Worm (Caenorhabditis elegans): ENCODE results near the gene F53G2.2.

Gene F53G2.2

DNA sequence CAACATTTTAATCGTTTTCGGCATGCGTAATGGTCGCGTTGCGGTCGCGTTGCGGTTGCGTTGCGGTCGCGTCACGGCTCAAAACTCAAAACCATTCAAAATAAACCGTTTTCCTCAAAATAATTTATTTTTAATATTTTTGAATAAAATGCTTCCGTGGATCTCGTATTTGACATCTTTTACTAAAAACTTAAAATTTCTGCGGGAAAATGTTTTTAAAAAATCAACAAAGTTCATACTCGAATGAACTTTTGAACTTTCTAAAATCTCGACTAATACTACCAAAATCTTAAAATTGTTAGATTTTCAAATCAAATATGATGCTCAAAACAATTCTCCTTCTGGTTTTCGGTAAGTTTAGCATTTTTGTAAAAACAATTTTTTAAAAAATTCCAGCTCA, at the start of gene F53G2.2:
F53G2.2 (plus strand) TSS at position 301 of the 400 bp plus-strand sequence.
- no peak for TF ChIP-seq ceh-6 (GFP tag; optimal IDR thresholded peaks at IDR 0.05)
- TF ChIP-seq sox-4 (tag; optimal IDR thresholded peaks at IDR 0.05) = no peak
- no peak for TF ChIP-seq pha-2 (tag; optimal IDR thresholded peaks at IDR 0.05)
- no peak for TF ChIP-seq Y22D7AL.16 (tag; optimal IDR thresholded peaks at IDR 0.05)
- TF ChIP-seq pag-3 (tag; optimal IDR thresholded peaks at IDR 0.05; ENCODE audit: borderline replicate concordance) = no peak
- no peak for TF ChIP-seq gmeb-2 (tag; optimal IDR thresholded peaks at IDR 0.05)
- TF ChIP-seq nfya-1 (tag; optimal IDR thresholded peaks at IDR 0.05) = no peak
- no peak for TF ChIP-seq T23F11.4 (GFP tag; optimal IDR thresholded peaks at IDR 0.05)
- no peak for TF ChIP-seq ceh-22 (tag; optimal IDR thresholded peaks at IDR 0.05)
- no peak for TF ChIP-seq tbx-7 (tag; optimal IDR thresholded peaks at IDR 0.05)
- TF ChIP-seq K09A11.1 (tag; optimal IDR thresholded peaks at IDR 0.05; ENCODE audit: insufficient read depth) = no peak
- no peak for TF ChIP-seq unc-3 (GFP tag; conservative IDR thresholded peaks at IDR 0.05)
- no peak for TF ChIP-seq unc-3 (tag; optimal IDR thresholded peaks at IDR 0.05)

DNA sequence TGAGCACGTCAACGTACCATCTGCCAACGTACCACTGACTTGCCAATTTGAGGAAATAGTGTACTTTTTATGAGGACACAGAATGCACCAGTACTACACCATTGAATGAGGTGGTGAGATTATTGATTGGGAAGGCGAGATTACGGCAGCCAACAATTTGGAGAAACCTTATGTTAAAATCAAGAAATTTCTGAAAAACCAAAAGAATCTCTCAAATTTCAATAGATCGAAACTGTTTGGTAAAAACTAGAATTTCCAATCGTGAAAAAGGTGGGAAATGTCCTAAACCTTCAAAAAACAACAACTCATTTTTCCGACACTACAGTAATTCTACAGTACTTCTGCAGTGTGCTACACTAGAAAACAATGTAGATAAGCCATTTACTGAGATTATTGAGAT, 49.7 kb upstream of the F53G2.2 start, which contains the start of gene ceh-86:
ceh-86 (minus strand) TSS at position 101 of the 400 bp plus-strand sequence.
- TF ChIP-seq elt-4 (tag; optimal IDR thresholded peaks at IDR 0.05) (no peak), tbx-2 (tag; optimal IDR thresholded peaks at IDR 0.05) (no peak), ceh-48 (tag; optimal IDR thresholded peaks at IDR 0.05) (peak; percentile 55), unc-3 (GFP tag; conservative IDR thresholded peaks at IDR 0.05) (no peak), unc-3 (tag; optimal IDR thresholded peaks at IDR 0.05) (no peak), pat-9 (tag; optimal IDR thresholded peaks at IDR 0.05) (no peak), tbx-7 (tag; optimal IDR thresholded peaks at IDR 0.05) (no peak), sdc-2 (tag; optimal IDR thresholded peaks at IDR 0.05) (no peak), ceh-31 (tag; optimal IDR thresholded peaks at IDR 0.05) (no peak), pha-2 (tag; optimal IDR thresholded peaks at IDR 0.05) (no peak)

DNA sequence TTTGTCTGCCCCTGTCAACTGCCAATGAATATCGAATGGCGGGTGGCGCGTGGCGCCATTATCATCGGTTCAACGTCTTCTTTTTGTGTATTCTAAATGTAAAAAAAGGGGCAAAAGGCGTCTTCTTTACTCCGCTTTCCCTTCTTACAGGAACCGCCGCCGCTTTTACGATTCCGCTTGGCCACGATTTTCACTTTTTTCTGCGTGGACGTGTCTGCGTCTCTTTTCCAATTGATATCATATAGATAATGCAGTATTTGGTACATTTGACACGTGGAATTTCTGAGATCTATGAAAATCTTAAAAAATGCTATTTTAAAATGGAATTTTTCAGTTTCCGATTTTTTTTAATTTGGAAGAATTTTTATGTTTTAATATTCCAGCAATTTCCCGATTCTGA, 46.2 kb upstream of the F53G2.2 start:
- TF ChIP-seq syd-9 (tag; optimal IDR thresholded peaks at IDR 0.05) = no peak

DNA sequence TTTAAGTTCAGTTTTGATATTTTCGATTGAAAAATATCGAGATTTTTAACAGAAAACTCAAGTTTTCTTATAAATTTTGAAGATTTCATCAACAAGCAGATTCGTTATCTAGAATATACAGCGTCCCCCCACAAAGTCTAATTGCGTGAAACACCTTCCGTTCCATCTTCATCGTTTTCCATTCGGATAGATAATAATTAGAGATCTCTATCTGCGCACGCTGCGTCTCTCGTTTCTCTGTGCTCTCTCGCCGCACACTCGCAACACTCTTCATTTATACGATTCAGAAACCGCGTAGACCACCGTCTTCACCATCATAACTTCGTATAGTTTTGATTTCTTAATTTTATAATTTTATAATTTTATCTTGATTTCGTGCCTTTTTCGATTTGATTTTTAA, 45.0 kb upstream of the F53G2.2 start:
- no peak for TF ChIP-seq ceh-6 (GFP tag; optimal IDR thresholded peaks at IDR 0.05)
- peak; percentile 95 for TF ChIP-seq rnt-1 (tag; optimal IDR thresholded peaks at IDR 0.05)

DNA sequence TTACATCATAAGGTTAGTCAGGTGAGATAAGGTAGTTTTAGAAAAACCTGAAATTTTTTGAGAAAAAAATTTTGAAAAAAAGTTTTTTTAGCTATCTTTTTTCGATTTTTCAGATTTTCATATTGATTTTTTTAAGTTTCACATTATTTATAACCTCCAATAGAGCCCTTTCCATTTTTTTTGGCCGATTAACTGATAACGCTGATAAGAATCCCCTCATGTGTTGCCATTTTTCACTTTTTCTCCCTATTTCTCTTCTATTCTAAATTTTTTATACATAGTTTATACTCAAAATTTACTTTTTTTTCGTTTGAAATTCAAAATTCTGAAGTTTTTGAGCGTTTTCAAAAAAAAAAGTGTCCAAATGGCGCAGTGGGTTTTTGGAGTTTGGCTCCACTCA, 43.5 kb upstream of the F53G2.2 start:
- TF ChIP-seq elt-2 (tag; optimal IDR thresholded peaks at IDR 0.05) (peak; percentile 11), dve-1 (tag; optimal IDR thresholded peaks at IDR 0.05) (no peak), hlh-6 (tag; optimal IDR thresholded peaks at IDR 0.05) (no peak), C08G9.2 (tag; optimal IDR thresholded peaks at IDR 0.05) (no peak), mec-3 (tag; optimal IDR thresholded peaks at IDR 0.05; ENCODE audit: borderline replicate concordance) (no peak), nfya-1 (tag; optimal IDR thresholded peaks at IDR 0.05) (no peak)

DNA sequence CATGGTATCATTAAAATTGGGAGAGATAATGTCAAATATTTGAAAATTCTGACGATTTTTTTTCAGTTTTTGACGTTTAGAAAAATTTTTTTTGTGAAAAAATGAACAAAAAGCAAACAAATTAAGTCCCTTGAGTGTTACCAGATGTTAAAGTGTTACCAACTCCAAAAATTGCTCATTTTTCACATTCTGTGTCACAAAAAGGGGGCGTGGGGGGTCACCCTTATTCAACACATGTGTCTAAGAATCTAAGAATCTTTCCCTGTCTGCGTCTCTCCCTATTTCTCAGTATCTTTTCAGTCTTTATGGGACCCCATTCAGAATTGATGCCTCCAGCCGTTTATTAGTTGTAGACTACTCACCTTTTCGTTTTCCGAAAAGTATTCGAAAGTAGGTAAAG, 42.8 kb upstream of the F53G2.2 start:
- TF ChIP-seq pha-4 (tag; optimal IDR thresholded peaks at IDR 0.05) (no peak), ceh-48 (tag; optimal IDR thresholded peaks at IDR 0.05) (no peak)

DNA sequence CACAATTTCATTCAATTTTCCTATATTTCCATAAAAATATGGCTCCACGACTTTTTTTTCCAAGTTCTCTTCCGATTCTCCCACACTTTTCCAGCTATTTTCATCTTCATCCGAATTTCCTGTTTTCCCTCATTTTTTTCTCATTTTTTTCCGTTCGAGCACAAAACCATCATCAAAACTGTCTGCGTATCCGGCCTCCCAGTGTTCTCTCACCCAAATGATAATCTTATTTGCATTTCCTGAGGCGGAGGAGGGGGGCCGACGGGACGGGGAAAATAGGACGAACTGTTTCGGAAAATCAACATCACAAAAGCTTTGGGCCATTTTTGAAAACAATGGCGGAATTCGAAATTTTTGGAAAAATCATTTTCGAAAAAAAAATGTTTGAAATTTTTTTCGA, 41.4 kb upstream of the F53G2.2 start:
- TF ChIP-seq nfya-1 (tag; optimal IDR thresholded peaks at IDR 0.05) (no peak), ets-4 (tag; optimal IDR thresholded peaks at IDR 0.05) (no peak), unc-55 (GFP tag; optimal IDR thresholded peaks at IDR 0.05) (no peak), sdc-2 (tag; optimal IDR thresholded peaks at IDR 0.05) (no peak), nhr-232 (tag; optimal IDR thresholded peaks at IDR 0.05) (no peak), Y22D7AL.16 (tag; optimal IDR thresholded peaks at IDR 0.05) (no peak), syd-9 (tag; optimal IDR thresholded peaks at IDR 0.05) (no peak), T23F11.4 (GFP tag; optimal IDR thresholded peaks at IDR 0.05) (no peak), C38D4.7 (GFP tag; optimal IDR thresholded peaks at IDR 0.05) (no peak), C08G9.2 (tag; optimal IDR thresholded peaks at IDR 0.05) (no peak), pag-3 (tag; optimal IDR thresholded peaks at IDR 0.05; ENCODE audit: borderline replicate concordance) (no peak), fkh-10 (GFP tag; optimal IDR thresholded peaks at IDR 0.05) (no peak)
